Fruit fly (Drosophila melanogaster) whole organism, adult: ENCODE measurements around the gene Ctns.

ENCODE experiments used
- CG33017 ChIP-seq: fragments of 200-800 bp; sonication (Bioruptor generic); optimal IDR thresholded peaks from 2 replicates; lab custom pipeline; 2018; ENCODE audit warnings: missing biosample characterization, mild to moderate bottlenecking, missing genetic modification characterization, moderate library complexity
- CG5204 ChIP-seq: fragments of 200-800 bp; sonication (Bioruptor generic); optimal IDR thresholded peaks from 2 replicates; lab custom pipeline; 2016; ENCODE audit warnings: missing biosample characterization, missing genetic modification characterization
- CG7045 ChIP-seq: fragments of 200-800 bp; sonication (Bioruptor generic); optimal IDR thresholded peaks from 2 replicates; lab custom pipeline; 2017; ENCODE audit warnings: missing biosample characterization, mild to moderate bottlenecking, missing genetic modification characterization
- Crg-1 ChIP-seq: fragments of 200-800 bp; sonication (Bioruptor generic); optimal IDR thresholded peaks from 2 replicates; lab custom pipeline; 2016; ENCODE audit warnings: missing biosample characterization, missing genetic modification characterization
- Hr96 ChIP-seq: fragments of 200-800 bp; sonication (Bioruptor generic); optimal IDR thresholded peaks from 2 replicates; lab custom pipeline; 2016; ENCODE audit warnings: missing biosample characterization, missing genetic modification characterization
- kay ChIP-seq: fragments of 200-800 bp; sonication (Bioruptor generic); peaks from one replicate; lab custom pipeline; 2016; ENCODE audit warnings: missing biosample characterization, missing genetic modification characterization, borderline replicate concordance
- tj ChIP-seq: fragments of 200-800 bp; sonication (Bioruptor generic); optimal IDR thresholded peaks from 3 replicates; lab custom pipeline; 2017; ENCODE audit warnings: missing biosample characterization, mild to moderate bottlenecking, missing genetic modification characterization, moderate library complexity

dm6 chr3R:23058858-23059257, at the start of gene Ctns:
- no peak for TF ChIP-seq Hr96 (GFP tag; lab: Kevin White, UChicago)
- no peak for TF ChIP-seq tj
- no peak for TF ChIP-seq CG5204
- TF ChIP-seq kay (GFP tag; lab: Kevin White, UChicago) = no peak
- TF ChIP-seq Crg-1 (GFP tag; lab: Kevin White, UChicago) = no peak
- TF ChIP-seq CG33017 = no peak
- no peak for TF ChIP-seq CG7045 (GFP tag; lab: Kevin White, UChicago)
